Fruit fly (Drosophila melanogaster) whole organism, adult: ENCODE data around the gene CG44094.
A peak's percentile ranks its signal among the peaks of the same experiment; 100 is the strongest.

ENCODE experiments used
- CG11617 ChIP-seq: fragments of 200-800 bp; sonication (Bioruptor generic); optimal IDR thresholded peaks from 2 replicates; lab custom pipeline; 2017; ENCODE audit warnings: mild to moderate bottlenecking, missing biosample characterization, missing genetic modification reagents, missing genetic modification characterization
- CG12768 ChIP-seq: fragments of 200-800 bp; sonication (Bioruptor generic); optimal IDR thresholded peaks from 2 replicates; lab custom pipeline; 2017; ENCODE audit warnings: missing biosample characterization, missing genetic modification characterization, mild to moderate bottlenecking, moderate library complexity, missing genetic modification reagents
- CG14711 ChIP-seq: fragments of 200-800 bp; sonication (Bioruptor generic); optimal IDR thresholded peaks from 2 replicates; lab custom pipeline; 2018; ENCODE audit warnings: missing biosample characterization, mild to moderate bottlenecking, missing genetic modification characterization, moderate library complexity
- CG1620 ChIP-seq: fragments of 200-800 bp; sonication (Bioruptor generic); optimal IDR thresholded peaks from 2 replicates; lab custom pipeline; 2016; ENCODE audit warnings: missing biosample characterization, missing genetic modification characterization
- CG33017 ChIP-seq: fragments of 200-800 bp; sonication (Bioruptor generic); optimal IDR thresholded peaks from 2 replicates; lab custom pipeline; 2018; ENCODE audit warnings: missing biosample characterization, mild to moderate bottlenecking, missing genetic modification characterization, moderate library complexity
- CG5204 ChIP-seq: fragments of 200-800 bp; sonication (Bioruptor generic); optimal IDR thresholded peaks from 2 replicates; lab custom pipeline; 2016; ENCODE audit warnings: missing biosample characterization, missing genetic modification characterization
- CG7045 ChIP-seq: fragments of 200-800 bp; sonication (Bioruptor generic); optimal IDR thresholded peaks from 2 replicates; lab custom pipeline; 2017; ENCODE audit warnings: missing biosample characterization, mild to moderate bottlenecking, missing genetic modification characterization
- CG7101 ChIP-seq: fragments of 200-800 bp; sonication (Bioruptor generic); optimal IDR thresholded peaks from 2 replicates; lab custom pipeline; 2018; ENCODE audit warnings: missing biosample characterization, mild to moderate bottlenecking, missing genetic modification characterization, moderate library complexity
- Clk ChIP-seq: fragments of 200-800 bp; sonication (Bioruptor generic); optimal IDR thresholded peaks from 2 replicates; lab custom pipeline; 2017; ENCODE audit warnings: missing biosample characterization, missing genetic modification characterization
- Crg-1 ChIP-seq: fragments of 200-800 bp; sonication (Bioruptor generic); optimal IDR thresholded peaks from 2 replicates; lab custom pipeline; 2016; ENCODE audit warnings: missing biosample characterization, missing genetic modification characterization
- Hr96 ChIP-seq: fragments of 200-800 bp; sonication (Bioruptor generic); optimal IDR thresholded peaks from 2 replicates; lab custom pipeline; 2016; ENCODE audit warnings: missing biosample characterization, missing genetic modification characterization
- Mnt ChIP-seq: fragments of 200-800 bp; sonication (Bioruptor generic); optimal IDR thresholded peaks from 2 replicates; lab custom pipeline; 2016; ENCODE audit warnings: missing biosample characterization, mild to moderate bottlenecking, missing genetic modification characterization
- bab1 ChIP-seq: fragments of 200-800 bp; sonication (Bioruptor generic); optimal IDR thresholded peaks from 3 replicates; lab custom pipeline; 2019; ENCODE audit warnings: missing biosample characterization, mild to moderate bottlenecking, missing genetic modification characterization, moderate library complexity
- cic ChIP-seq: fragments of 200-800 bp; sonication (Bioruptor generic); optimal IDR thresholded peaks from 2 replicates; lab custom pipeline; 2017; ENCODE audit warnings: missing biosample characterization, mild to moderate bottlenecking, missing genetic modification characterization, moderate library complexity
- cnc ChIP-seq, 2 experiments: fragments of >200 bp; optimal IDR thresholded peaks; 2 replicates each; lab custom pipeline; 2017
- kay ChIP-seq: fragments of 200-800 bp; sonication (Bioruptor generic); peaks from one replicate; lab custom pipeline; 2016; ENCODE audit warnings: missing biosample characterization, missing genetic modification characterization, borderline replicate concordance
- ovo ChIP-seq: fragments of 200-800 bp; sonication (Bioruptor generic); optimal IDR thresholded peaks from 2 replicates; lab custom pipeline; 2016; ENCODE audit warnings: missing biosample characterization, missing genetic modification characterization
- pad ChIP-seq: fragments of 200-800 bp; sonication (Bioruptor generic); optimal IDR thresholded peaks from 3 replicates; lab custom pipeline; 2017; ENCODE audit warnings: missing biosample characterization, missing genetic modification characterization, mild to moderate bottlenecking, moderate library complexity, missing genetic modification reagents
- tj ChIP-seq: fragments of 200-800 bp; sonication (Bioruptor generic); optimal IDR thresholded peaks from 3 replicates; lab custom pipeline; 2017; ENCODE audit warnings: missing biosample characterization, mild to moderate bottlenecking, missing genetic modification characterization, moderate library complexity
- toe ChIP-seq: fragments of 200-800 bp; sonication (Bioruptor generic); optimal IDR thresholded peaks from 2 replicates; lab custom pipeline; 2016; ENCODE audit warnings: missing biosample characterization, missing genetic modification characterization

The CG44094 gene

DNA sequence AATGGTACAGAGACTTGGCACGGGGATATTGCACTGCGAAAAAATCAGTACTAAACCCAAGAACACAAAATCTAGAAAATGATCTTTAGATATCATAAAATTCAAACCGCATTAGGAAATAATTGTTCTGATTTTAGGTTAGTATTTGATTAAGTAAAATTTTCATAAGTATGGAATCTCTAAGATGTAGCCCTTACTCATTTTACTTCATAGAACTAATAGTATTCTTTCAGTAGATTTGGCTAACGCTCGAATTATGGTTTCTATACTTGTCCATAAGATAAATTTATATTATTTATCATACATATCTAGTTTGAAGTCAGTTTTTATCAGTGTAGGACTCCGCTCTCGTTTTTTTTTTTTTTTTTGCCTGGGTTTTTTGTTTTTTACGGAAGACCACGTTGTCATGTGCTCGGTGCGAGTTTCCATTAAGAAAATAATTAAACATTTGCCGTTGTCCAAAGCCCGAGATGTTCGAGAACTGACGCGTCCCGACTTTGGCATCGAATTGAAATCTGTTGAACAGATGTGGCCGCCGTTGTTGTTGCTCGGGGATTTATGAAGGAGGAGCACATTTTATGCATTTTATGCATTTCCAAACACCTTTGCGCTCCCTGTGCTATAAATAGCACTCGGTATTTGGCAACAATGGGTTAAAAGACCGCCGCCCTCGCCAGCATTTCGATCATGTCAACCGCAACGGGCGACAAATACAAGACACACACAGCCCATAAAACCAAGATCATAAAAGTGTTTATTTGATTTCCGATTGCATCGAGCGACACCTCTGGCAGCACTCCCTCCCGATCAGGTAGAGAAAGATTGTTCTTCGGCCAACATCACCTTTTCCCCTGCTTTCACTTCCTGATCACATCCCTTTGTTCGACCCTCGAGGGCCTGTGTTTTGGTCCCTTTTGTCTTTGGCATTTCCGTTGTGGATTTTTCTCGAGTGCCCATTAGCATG lies 10.4 kb upstream of the CG44094 start:
- TF ChIP-seq Crg-1 (GFP tag; lab: Kevin White, UChicago) (no peak), CG7101 (no peak), pad (GFP tag; lab: Kevin White, UChicago) (no peak), ovo (GFP tag; lab: Kevin White, UChicago) (no peak), Hr96 (GFP tag; lab: Kevin White, UChicago) (no peak), CG7045 (no peak), Clk (GFP tag; lab: Kevin White, UChicago) (no peak), CG12768 (GFP tag; lab: Kevin White, UChicago) (no peak), cic (GFP tag; lab: Kevin White, UChicago) (no peak), cnc (optimal IDR thresholded peaks at IDR 0.05; lab: Kevin White, UChicago) (no peak)

DNA sequence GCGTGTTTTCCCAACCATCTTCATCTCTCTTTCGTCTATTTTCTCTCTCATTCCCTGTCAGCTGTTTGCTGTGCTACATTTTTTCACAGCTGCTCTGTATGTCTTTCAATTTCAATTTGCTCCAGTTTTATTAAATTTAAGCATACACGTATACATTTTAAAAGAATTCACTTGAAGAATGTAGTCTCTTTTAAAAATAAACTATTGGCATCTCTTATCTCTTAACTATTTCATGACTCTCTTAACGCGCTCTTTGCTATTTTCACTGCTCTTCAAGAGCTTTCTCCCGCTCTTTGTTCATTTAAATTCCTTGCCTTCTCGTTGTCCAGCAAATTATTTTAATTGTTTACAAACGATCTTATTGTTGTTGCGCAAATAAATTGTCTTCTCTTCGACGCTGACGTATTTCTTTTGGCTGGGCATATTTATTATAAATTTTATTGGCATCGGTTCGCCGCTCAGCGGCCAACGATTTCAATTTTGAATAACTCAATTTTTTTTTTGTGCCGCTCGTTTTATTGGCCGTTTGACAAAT lies 3.7 kb upstream of the CG44094 start:
- no peak for TF ChIP-seq ovo (GFP tag; lab: Kevin White, UChicago)
- peak; percentile 61 for TF ChIP-seq kay (GFP tag; lab: Kevin White, UChicago)
- no peak for TF ChIP-seq bab1 (GFP tag; lab: Kevin White, UChicago)

DNA sequence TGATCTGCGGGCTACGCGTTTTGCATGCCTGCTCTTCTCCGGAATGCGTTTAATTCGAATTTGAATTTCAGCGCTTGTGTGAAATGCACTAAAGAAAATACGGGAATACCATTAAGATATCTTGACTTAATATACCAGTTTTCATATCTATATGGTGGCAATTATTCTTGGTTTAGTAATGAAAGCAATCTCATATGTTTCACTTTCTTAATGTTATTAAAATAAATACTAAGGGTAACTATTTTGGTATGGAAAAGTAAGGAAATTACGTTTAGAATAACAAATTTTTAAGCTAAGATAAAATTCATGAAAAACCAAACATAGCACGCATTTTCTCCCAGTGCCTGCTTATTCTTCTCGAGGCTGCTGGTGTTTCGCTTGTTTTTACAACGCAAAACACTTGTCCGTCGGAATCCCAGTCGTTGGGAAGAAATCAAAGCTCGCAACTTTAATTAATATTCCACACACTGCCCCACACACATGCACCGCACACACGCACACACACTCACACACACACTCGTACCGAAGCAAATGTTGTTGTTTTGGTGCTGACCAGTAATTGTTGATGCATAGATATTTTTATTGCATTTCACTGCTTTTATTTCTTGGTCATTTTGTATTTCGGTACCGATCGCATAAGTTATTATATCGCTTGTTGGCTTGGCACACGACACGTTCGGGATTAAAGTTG lies 1.5 kb upstream of the CG44094 start:
- TF ChIP-seq ovo (GFP tag; lab: Kevin White, UChicago) (no peak), Hr96 (GFP tag; lab: Kevin White, UChicago) (no peak), tj (GFP tag; lab: Kevin White, UChicago) (no peak), Clk (GFP tag; lab: Kevin White, UChicago) (no peak), cic (GFP tag; lab: Kevin White, UChicago) (no peak), toe (GFP tag; lab: Kevin White, UChicago) (no peak), Crg-1 (GFP tag; lab: Kevin White, UChicago) (no peak), CG7101 (no peak), cnc (optimal IDR thresholded peaks at IDR 0.05; lab: Kevin White, UChicago) (no peak), CG5204 (GFP tag; lab: Kevin White, UChicago) (no peak), kay (GFP tag; lab: Kevin White, UChicago) (no peak), bab1 (GFP tag; lab: Kevin White, UChicago) (no peak), CG7045 (no peak), CG11617 (GFP tag; lab: Kevin White, UChicago) (no peak), pad (GFP tag; lab: Kevin White, UChicago) (no peak), CG1620 (no peak), Mnt (GFP tag; lab: Kevin White, UChicago) (no peak), CG12768 (GFP tag; lab: Kevin White, UChicago) (no peak), CG14711 (tag; lab: Kevin White, UChicago) (no peak), CG33017 (tag; lab: Kevin White, UChicago) (no peak)

DNA sequence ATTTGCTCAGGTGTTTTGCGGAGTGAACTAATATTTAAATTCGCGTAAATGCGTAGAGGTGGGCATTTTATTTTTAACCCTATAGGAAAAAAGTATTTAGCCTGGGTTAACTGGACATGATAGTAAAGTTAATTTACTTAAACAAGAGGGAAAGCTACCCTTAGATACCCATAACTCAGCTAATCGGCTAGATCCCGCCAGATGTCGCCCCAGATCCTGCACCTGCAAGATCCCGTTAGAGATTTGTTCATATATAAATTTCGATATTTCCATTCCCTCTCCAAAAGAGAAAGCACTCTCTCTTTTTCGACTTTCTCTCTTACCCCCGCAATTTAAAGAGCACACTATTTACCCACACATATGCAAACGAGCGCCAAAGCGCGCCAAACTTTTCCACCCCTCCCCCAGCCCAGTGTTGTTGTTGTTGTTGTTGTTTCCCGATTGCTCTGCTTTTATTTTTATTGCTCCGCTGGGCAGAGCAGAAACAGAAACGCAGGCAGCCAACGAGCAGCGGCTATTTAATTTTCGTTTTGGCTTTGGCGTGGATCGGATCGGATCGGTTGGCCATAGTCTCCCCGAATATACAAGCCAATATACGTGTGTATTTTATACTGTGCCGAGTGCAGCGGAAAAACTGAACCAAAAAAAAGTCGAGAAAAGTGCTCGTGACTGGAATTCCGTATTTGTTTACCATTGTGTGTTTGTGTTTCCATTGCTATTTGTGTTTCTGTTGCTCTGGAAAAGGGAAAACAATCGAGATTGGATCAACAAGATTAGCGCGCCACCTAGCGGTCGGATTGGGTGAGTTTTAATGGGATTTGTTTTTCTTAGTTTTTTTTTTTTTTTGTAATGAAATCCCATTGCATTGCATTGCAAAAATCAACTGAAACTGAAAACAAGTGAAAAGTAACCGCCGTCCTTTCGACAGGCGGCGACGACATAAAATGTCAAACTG lies 558 bp upstream of the CG44094 start, which contains the start of gene stumps:
TSS of gene stumps (plus strand) at position 526 of the 955 bp plus-strand sequence.
- no peak for TF ChIP-seq CG33017 (tag; lab: Kevin White, UChicago)
- TF ChIP-seq CG12768 (GFP tag; lab: Kevin White, UChicago): peak; percentile 47

DNA sequence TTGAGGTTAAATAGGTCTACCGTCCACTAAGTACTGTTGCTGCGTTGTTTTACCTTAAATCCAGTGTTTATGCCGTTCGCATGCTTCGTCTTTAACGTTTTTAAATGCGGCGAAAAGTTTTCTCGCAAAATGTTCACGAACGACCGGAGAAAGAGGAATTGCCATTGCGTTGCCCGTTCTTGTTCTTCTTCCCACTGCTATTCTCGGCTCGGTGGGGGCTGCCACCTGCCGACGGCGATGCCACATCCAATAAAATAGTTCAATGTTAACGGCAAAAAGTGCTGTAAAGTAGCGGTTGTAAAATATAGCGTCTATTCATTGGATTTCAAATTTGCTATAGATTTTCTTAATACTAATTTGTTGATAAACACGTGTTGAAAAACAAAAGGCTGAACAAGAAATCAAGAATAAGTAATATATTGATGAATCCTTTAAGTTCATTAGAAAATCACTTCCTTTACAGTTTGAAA lies 658 bp downstream of the CG44094 start, which contains the start of gene CG7987:
TSS of gene CG7987 (minus strand) at position 170 of the 470 bp plus-strand sequence.
- TF ChIP-seq CG5204 (GFP tag; lab: Kevin White, UChicago) (no peak), Crg-1 (GFP tag; lab: Kevin White, UChicago) (peak; percentile 16), CG33017 (tag; lab: Kevin White, UChicago) (no peak), ovo (GFP tag; lab: Kevin White, UChicago) (peak; percentile 50), Clk (GFP tag; lab: Kevin White, UChicago) (no peak), cic (GFP tag; lab: Kevin White, UChicago) (no peak), CG11617 (GFP tag; lab: Kevin White, UChicago) (no peak), CG7101 (peak; percentile 14), Hr96 (GFP tag; lab: Kevin White, UChicago) (no peak), kay (GFP tag; lab: Kevin White, UChicago) (no peak), bab1 (GFP tag; lab: Kevin White, UChicago) (peak; percentile 19), toe (GFP tag; lab: Kevin White, UChicago) (no peak), Mnt (GFP tag; lab: Kevin White, UChicago) (peak; percentile 8), CG7045 (no peak), CG14711 (tag; lab: Kevin White, UChicago) (no peak), CG12768 (GFP tag; lab: Kevin White, UChicago) (no peak), CG1620 (no peak), tj (GFP tag; lab: Kevin White, UChicago) (no peak), pad (GFP tag; lab: Kevin White, UChicago) (no peak), cnc (optimal IDR thresholded peaks at IDR 0.05; lab: Kevin White, UChicago) (no peak)
